Worm (Caenorhabditis elegans): Measurements from ENCODE around the gene srbc-32.

- no peak for TF ChIP-seq W03F9.2 (tag; optimal IDR thresholded peaks at IDR 0.05)
- TF ChIP-seq him-1 (tag; optimal IDR thresholded peaks at IDR 0.05) = no peak
These were observed 2.1 kb downstream of the srbc-32 start, which contains the start of gene srbc-33 for ce11 chrV:3484702-3485101.

Measured in whole organism, L4/young adult.